Fruit fly (Drosophila melanogaster) S2 (cell line): ENCODE data around the gene InR.

Experiments used
- CG8478 ChIP-seq: fragments of >200 bp; optimal IDR thresholded peaks from 2 replicates; lab custom pipeline; 2018
- CTCF ChIP-seq, 2 experiments: fragments of >200 bp; optimal IDR thresholded peaks; 2 replicates each; lab custom pipeline; 2018

- TF ChIP-seq CG8478: no peak
- TF ChIP-seq CTCF (optimal IDR thresholded peaks at IDR 0.05; lab: Kevin White, UChicago): no peak
Measured at dm6 chr3R:21589500-21590202, 29.5 kb downstream of the InR start.
